Fruit fly (Drosophila melanogaster) whole organism, prepupa: Measurements from ENCODE around the gene beta-PheRS.

ENCODE experiments used
- Blimp-1 ChIP-seq: fragments of 200-800 bp; sonication (Bioruptor generic); optimal IDR thresholded peaks from 3 replicates; lab custom pipeline; 2017; ENCODE audit warnings: missing biosample characterization, missing genetic modification characterization, mild to moderate bottlenecking, moderate library complexity, missing genetic modification reagents
- CG10669 ChIP-seq: fragments of 200-800 bp; sonication (Bioruptor generic); optimal IDR thresholded peaks from 3 replicates; lab custom pipeline; 2018; ENCODE audit warnings: missing biosample characterization, mild to moderate bottlenecking, missing genetic modification characterization, moderate library complexity
- CG11294 ChIP-seq: fragments of 200-800 bp; sonication (Bioruptor generic); IDR thresholded peaks from 2 replicates; pipeline ENCODE4 v1.3.6; 2022; ENCODE audit warnings: missing biosample characterization, missing genetic modification characterization
- CG15336 ChIP-seq: fragments of 200-800 bp; sonication (Bioruptor generic); IDR thresholded peaks from 2 replicates; pipeline ENCODE4 v1.3.6; 2022; ENCODE audit warnings: missing biosample characterization, missing genetic modification characterization
- CG1621 ChIP-seq: fragments of 200-800 bp; sonication (Bioruptor generic); optimal IDR thresholded peaks from 3 replicates; lab custom pipeline; 2018; ENCODE audit warnings: missing biosample characterization, mild to moderate bottlenecking, missing genetic modification characterization
- CG16779 ChIP-seq: fragments of 200-800 bp; sonication (Bioruptor generic); optimal IDR thresholded peaks from 3 replicates; lab custom pipeline; 2017; ENCODE audit warnings: missing biosample characterization, mild to moderate bottlenecking, missing genetic modification characterization
- CG31627 ChIP-seq: fragments of 200-800 bp; sonication (Bioruptor generic); optimal IDR thresholded peaks from 3 replicates; lab custom pipeline; 2016; ENCODE audit warnings: missing biosample characterization, missing genetic modification characterization
- CG32006 ChIP-seq: fragments of 200-800 bp; sonication (Bioruptor generic); optimal IDR thresholded peaks from 3 replicates; lab custom pipeline; 2017; ENCODE audit warnings: missing biosample characterization, mild to moderate bottlenecking, missing genetic modification characterization
- CG3919 ChIP-seq: fragments of 200-800 bp; sonication (Bioruptor generic); optimal IDR thresholded peaks from 3 replicates; lab custom pipeline; 2016; ENCODE audit warnings: missing biosample characterization, missing genetic modification characterization
- CG4318 ChIP-seq: fragments of 200-800 bp; sonication (Bioruptor generic); optimal IDR thresholded peaks from 3 replicates; lab custom pipeline; 2017; ENCODE audit warnings: missing biosample characterization, mild to moderate bottlenecking, missing genetic modification characterization
- CG6163 ChIP-seq: fragments of 200-800 bp; sonication (Bioruptor generic); IDR thresholded peaks from 3 replicates; pipeline ENCODE4 v1.3.6; 2022; ENCODE audit warnings: missing biosample characterization, missing genetic modification characterization
- CG6276 ChIP-seq: fragments of 200-800 bp; sonication (Bioruptor generic); optimal IDR thresholded peaks from 2 replicates; lab custom pipeline; 2017; ENCODE audit warnings: missing biosample characterization, mild to moderate bottlenecking, missing genetic modification characterization
- CG6792 ChIP-seq: fragments of 200-800 bp; sonication (Bioruptor generic); optimal IDR thresholded peaks from 3 replicates; lab custom pipeline; 2016; ENCODE audit warnings: missing biosample characterization, missing genetic modification characterization
- CG6808 ChIP-seq: fragments of 200-800 bp; sonication (Bioruptor generic); optimal IDR thresholded peaks from 3 replicates; lab custom pipeline; 2017; ENCODE audit warnings: missing biosample characterization, missing genetic modification characterization, mild to moderate bottlenecking, moderate library complexity, missing genetic modification reagents
- CG6854 ChIP-seq: fragments of 200-800 bp; sonication (Bioruptor generic); optimal IDR thresholded peaks from 2 replicates; lab custom pipeline; 2017; ENCODE audit warnings: missing biosample characterization, mild to moderate bottlenecking, missing genetic modification characterization
- CG7368 ChIP-seq: fragments of 200-800 bp; sonication (Bioruptor generic); optimal IDR thresholded peaks from 3 replicates; lab custom pipeline; 2016; ENCODE audit warnings: missing biosample characterization, missing genetic modification characterization
- CG8119 ChIP-seq: fragments of 200-800 bp; sonication (Bioruptor generic); IDR thresholded peaks from 3 replicates; pipeline ENCODE4 v1.3.6; 2022; ENCODE audit warnings: missing biosample characterization, missing genetic modification characterization
- CG8319 ChIP-seq: fragments of 200-800 bp; sonication (Bioruptor generic); optimal IDR thresholded peaks from 3 replicates; lab custom pipeline; 2016; ENCODE audit warnings: missing biosample characterization, missing genetic modification characterization
- CG8632 ChIP-seq: fragments of 200-800 bp; sonication (Bioruptor generic); optimal IDR thresholded peaks from 3 replicates; lab custom pipeline; 2016; ENCODE audit warnings: missing biosample characterization, missing genetic modification characterization
- CG9139 ChIP-seq: fragments of 200-800 bp; sonication (Bioruptor generic); optimal IDR thresholded peaks from 3 replicates; lab custom pipeline; 2017; ENCODE audit warnings: missing biosample characterization, mild to moderate bottlenecking, missing genetic modification characterization
- Eip75B ChIP-seq: fragments of 200-800 bp; sonication (Bioruptor generic); optimal IDR thresholded peaks from 3 replicates; lab custom pipeline; 2016; ENCODE audit warnings: missing biosample characterization, missing genetic modification characterization
- Eip78C ChIP-seq: fragments of 200-800 bp; sonication (Bioruptor generic); peaks from one replicate; lab custom pipeline; 2016; ENCODE audit warnings: missing biosample characterization, missing genetic modification characterization
- Hr38 ChIP-seq: sonication (Bioruptor generic); optimal IDR thresholded peaks from 2 replicates; lab custom pipeline; 2016; ENCODE audit warnings: missing biosample characterization, missing genetic modification characterization
- Hr4 ChIP-seq: fragments of 200-800 bp; sonication (Bioruptor generic); optimal IDR thresholded peaks from 3 replicates; lab custom pipeline; 2016; ENCODE audit warnings: missing biosample characterization, missing genetic modification characterization
- Lpt ChIP-seq: fragments of 200-800 bp; sonication (Bioruptor generic); optimal IDR thresholded peaks from 3 replicates; lab custom pipeline; 2016; ENCODE audit warnings: missing biosample characterization, missing genetic modification characterization
- Met ChIP-seq: fragments of 200-800 bp; sonication (Bioruptor generic); optimal IDR thresholded peaks from 3 replicates; lab custom pipeline; 2016; ENCODE audit warnings: missing biosample characterization, missing genetic modification characterization
- OdsH ChIP-seq: fragments of 200-800 bp; sonication (Bioruptor generic); optimal IDR thresholded peaks from 3 replicates; lab custom pipeline; 2016; ENCODE audit warnings: missing biosample characterization, missing genetic modification characterization
- Sox102F ChIP-seq: fragments of 200-800 bp; sonication (Bioruptor generic); optimal IDR thresholded peaks from 2 replicates; lab custom pipeline; 2016; ENCODE audit warnings: missing biosample characterization, mild to moderate bottlenecking, missing genetic modification characterization
- Sox15 ChIP-seq: fragments of 200-800 bp; sonication (Bioruptor generic); optimal IDR thresholded peaks from 3 replicates; lab custom pipeline; 2016; ENCODE audit warnings: missing biosample characterization, missing genetic modification characterization
- dsx ChIP-seq: fragments of 200-800 bp; optimal IDR thresholded peaks from 3 replicates; lab custom pipeline; 2019; ENCODE audit warnings: missing biosample characterization, mild to moderate bottlenecking, missing genetic modification characterization, moderate library complexity; ENCODE audit not compliant: poor library complexity, severe bottlenecking
- eg ChIP-seq: fragments of 200-800 bp; sonication (Bioruptor generic); IDR thresholded peaks from 3 replicates; pipeline ENCODE4 v1.3.6; 2022; ENCODE audit warnings: missing biosample characterization, missing genetic modification characterization
- esn ChIP-seq: fragments of 200-800 bp; sonication (Bioruptor generic); optimal IDR thresholded peaks from 2 replicates; lab custom pipeline; 2016; ENCODE audit warnings: missing biosample characterization, mild to moderate bottlenecking, missing genetic modification characterization, moderate library complexity
- fkh ChIP-seq: fragments of 200-800 bp; sonication (Bioruptor generic); optimal IDR thresholded peaks from 3 replicates; lab custom pipeline; 2017; ENCODE audit warnings: missing biosample characterization, mild to moderate bottlenecking, missing genetic modification characterization, moderate library complexity
- net ChIP-seq: fragments of 200-800 bp; sonication (Bioruptor generic); optimal IDR thresholded peaks from 3 replicates; lab custom pipeline; 2016; ENCODE audit warnings: missing biosample characterization, missing genetic modification characterization
- pdm3 ChIP-seq: fragments of 200-800 bp; sonication (Bioruptor generic); optimal IDR thresholded peaks from 3 replicates; lab custom pipeline; 2016; ENCODE audit warnings: missing biosample characterization, missing genetic modification characterization
- spab ChIP-seq: fragments of 200-800 bp; sonication (Bioruptor generic); optimal IDR thresholded peaks from 2 replicates; lab custom pipeline; 2017; ENCODE audit warnings: missing biosample characterization, mild to moderate bottlenecking, missing genetic modification characterization, missing genetic modification reagents
- ss ChIP-seq, 2 experiments: fragments of 200-800 bp; sonication (Bioruptor generic); optimal IDR thresholded peaks; 2 replicates in 1 of 2; 3 replicates in 1 of 2; lab custom pipeline; 2017 to 2018; ENCODE audit warnings: mild to moderate bottlenecking in 2 of 2, missing biosample characterization in 2 of 2, missing genetic modification characterization in 2 of 2, moderate library complexity in 1 of 2
- svp ChIP-seq: fragments of 200-800 bp; sonication (Bioruptor generic); peaks from one replicate; lab custom pipeline; 2016; ENCODE audit warnings: missing biosample characterization, missing genetic modification characterization
- topi ChIP-seq: fragments of 200-800 bp; sonication (Bioruptor generic); optimal IDR thresholded peaks from 3 replicates; lab custom pipeline; 2016; ENCODE audit warnings: missing biosample characterization, missing genetic modification characterization
- vri ChIP-seq: fragments of 200-800 bp; sonication (Bioruptor generic); optimal IDR thresholded peaks from 3 replicates; lab custom pipeline; 2016; ENCODE audit warnings: missing biosample characterization, mild to moderate bottlenecking, missing genetic modification characterization

beta-PheRS gene

DNA sequence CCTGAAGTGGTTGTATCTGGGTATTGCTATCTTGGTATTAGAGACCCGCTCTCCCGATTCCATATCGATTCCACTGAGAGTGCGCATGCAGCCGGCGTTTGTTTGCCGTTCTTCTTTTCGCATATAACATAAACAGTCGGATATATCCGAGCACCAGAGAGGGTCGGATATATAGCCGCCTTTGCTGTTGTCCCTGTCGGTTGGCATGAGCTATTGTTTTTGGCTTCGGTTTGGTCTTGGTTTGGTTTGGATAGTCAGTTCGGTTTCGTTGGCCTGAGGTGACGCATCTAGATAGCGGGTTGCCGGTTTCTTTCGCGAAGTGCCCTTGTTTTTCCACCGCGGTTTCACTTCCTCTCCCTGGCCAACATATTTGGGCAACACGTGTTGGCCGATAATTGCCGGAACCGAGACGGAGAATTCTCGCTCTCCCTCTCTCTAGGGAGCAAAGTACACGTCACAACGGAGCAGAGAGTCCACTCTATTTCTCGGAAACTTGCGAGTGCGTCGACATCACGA is 20.4 kb upstream of the beta-PheRS start, which contains the start of gene Orct2:
TSS of gene Orct2 (plus strand) at position 255 of the 516 bp plus-strand sequence.
- no peak for TF ChIP-seq dsx (GFP tag; lab: Kevin White, UChicago)
- peak; percentile 15 for TF ChIP-seq Blimp-1
- TF ChIP-seq CG1621 (tag; lab: Kevin White, UChicago): peak; percentile 41
- TF ChIP-seq pdm3 (GFP tag; lab: Kevin White, UChicago): no peak
- no peak for TF ChIP-seq Hr38 (GFP tag; lab: Kevin White, UChicago)
- TF ChIP-seq topi (GFP tag; lab: Kevin White, UChicago): no peak
- TF ChIP-seq CG6163: peak; percentile 25; the same call in 1 of the 3 replicates
- no peak for TF ChIP-seq OdsH (GFP tag; lab: Kevin White, UChicago)
- TF ChIP-seq Eip75B (GFP tag; lab: Kevin White, UChicago): peak; percentile 38
- TF ChIP-seq CG9139 (GFP tag; lab: Kevin White, UChicago): peak; percentile 4
- peak; percentile 39 for TF ChIP-seq CG6808
- peak; percentile 25; the same call in 1 of the 2 replicates for TF ChIP-seq CG15336
- TF ChIP-seq spab (GFP tag; lab: Kevin White, UChicago): peak; percentile 10
- TF ChIP-seq eg (GFP tag; lab: Robert Waterston, UW): peak; percentile 28; the same call in 2 of the 3 replicates
- peak; percentile 74 for TF ChIP-seq fkh
- peak; percentile 31 for TF ChIP-seq CG7368 (GFP tag; lab: Kevin White, UChicago)
- TF ChIP-seq CG16779 (tag; lab: Kevin White, UChicago): peak; percentile 47
- peak; percentile 11 for TF ChIP-seq Eip78C (GFP tag; lab: Kevin White, UChicago)
- TF ChIP-seq CG10669 (GFP tag; lab: Kevin White, UChicago): peak; percentile 2
- 0 out of 2 replicates have a peak, but pooled peaks have one; percentile 15 for TF ChIP-seq CG11294 (GFP tag; lab: Robert Waterston, UW)
- TF ChIP-seq CG6854 (GFP tag; lab: Kevin White, UChicago): peak; percentile 52
- peak; percentile 8 for TF ChIP-seq net (GFP tag; lab: Kevin White, UChicago)
- TF ChIP-seq Met (GFP tag; lab: Kevin White, UChicago): peak; percentile 41
- TF ChIP-seq CG6276 (GFP tag; lab: Kevin White, UChicago): peak; percentile 2
- TF ChIP-seq Sox102F (GFP tag; lab: Kevin White, UChicago): peak; percentile 30
- peak; percentile 3 for TF ChIP-seq CG32006 (GFP tag; lab: Kevin White, UChicago)
- peak; percentile 51; the same call in 1 of the 3 replicates for TF ChIP-seq CG8119 (GFP tag; lab: Robert Waterston, UW)
- no peak for TF ChIP-seq CG8319 (GFP tag; lab: Kevin White, UChicago)
- TF ChIP-seq CG8632: no peak
- peak; percentile 34 for TF ChIP-seq Lpt (GFP tag; lab: Kevin White, UChicago)
- peak; percentile 37 for TF ChIP-seq vri (GFP tag; lab: Kevin White, UChicago)
- peak; percentile 24 to 33 for TF ChIP-seq ss (GFP tag; optimal IDR thresholded peaks at IDR 0.05; lab: Kevin White, UChicago)
- peak; percentile 38 for TF ChIP-seq CG3919 (GFP tag; lab: Kevin White, UChicago)
- TF ChIP-seq svp (GFP tag; lab: Kevin White, UChicago): peak; percentile 42
- no peak for TF ChIP-seq CG4318

DNA sequence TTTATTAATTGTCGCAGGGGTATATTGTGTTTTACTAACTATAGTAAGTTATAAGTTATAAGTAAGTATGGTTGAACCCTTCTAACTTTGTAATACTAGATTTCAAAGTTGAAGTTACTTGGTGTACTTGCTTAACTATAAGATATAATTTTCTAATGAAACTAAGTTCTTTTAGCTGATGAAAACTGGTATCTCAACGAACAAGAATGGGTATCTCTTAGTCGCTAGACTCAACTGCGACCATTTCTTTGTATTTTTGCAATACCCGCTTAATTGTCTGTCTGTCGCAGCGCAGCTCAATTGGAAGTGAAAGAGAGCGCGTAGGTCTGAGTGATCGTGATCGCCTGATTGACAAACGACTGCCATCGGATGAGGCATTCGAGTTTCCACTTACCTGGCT is 19.8 kb upstream of the beta-PheRS start:
- TF ChIP-seq esn (GFP tag; lab: Kevin White, UChicago) (no peak), CG6792 (no peak), Sox15 (GFP tag; lab: Kevin White, UChicago) (no peak), Met (GFP tag; lab: Kevin White, UChicago) (peak; percentile 9), CG31627 (no peak), Eip78C (GFP tag; lab: Kevin White, UChicago) (peak; percentile 78), Hr4 (peak; percentile 41), dsx (GFP tag; lab: Kevin White, UChicago) (peak; percentile 15)
